Fruit fly (Drosophila melanogaster): ENCODE data around the gene CG12994.

- TF ChIP-seq CG10366 (GFP tag; IDR thresholded peaks at IDR 0.05) (no peak), CrebB (tag; optimal IDR thresholded peaks at IDR 0.05) (no peak), CG1603 (tag; optimal IDR thresholded peaks at IDR 0.05) (peak; percentile 2), CoRest (tag; optimal IDR thresholded peaks at IDR 0.05) (no peak), CG1792 (GFP tag; optimal IDR thresholded peaks at IDR 0.05) (no peak), bcd (GFP tag; optimal IDR thresholded peaks at IDR 0.05) (no peak)
Observed at dm6 chrX:17473879-17474278, 30.1 kb upstream of the CG12994 start.
